Worm (Caenorhabditis elegans): ENCODE results near the gene srb-17.

srb-17 gene

DNA sequence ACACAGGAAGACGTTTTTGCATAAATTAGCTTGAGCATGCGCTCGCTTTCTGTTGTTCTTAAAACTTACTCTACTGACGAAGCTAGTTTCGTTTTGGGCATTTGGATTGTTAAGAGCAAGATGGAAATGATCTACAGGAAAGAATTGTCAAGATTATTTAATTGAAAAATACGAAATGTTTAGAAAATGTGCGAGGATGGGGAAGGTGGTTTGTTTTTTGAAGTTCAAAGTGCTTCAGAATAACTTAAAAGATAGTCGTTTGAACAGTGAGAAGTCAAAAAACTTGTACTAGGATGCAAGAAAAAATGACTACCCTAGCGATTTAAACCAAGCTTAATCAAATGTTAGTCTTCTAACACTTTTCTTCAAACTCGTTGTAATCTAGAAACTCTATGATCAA, at the start of gene srb-17:
srb-17 (minus strand) TSS at position 101 of the 400 bp plus-strand sequence.
- TF ChIP-seq scrt-1 (GFP tag; IDR thresholded peaks at IDR 0.05) (no peak), pes-1 (GFP tag; IDR thresholded peaks at IDR 0.05) (no peak), ets-7 (tag; optimal IDR thresholded peaks at IDR 0.05) (no peak), hnd-1 (tag; optimal IDR thresholded peaks at IDR 0.05) (no peak), tbx-11 (GFP tag; IDR thresholded peaks at IDR 0.05) (no peak), aly-1 (tag; optimal IDR thresholded peaks at IDR 0.05) (no peak), hmg-4 (GFP tag; optimal IDR thresholded peaks at IDR 0.05) (no peak), ceh-36 (tag; optimal IDR thresholded peaks at IDR 0.05) (no peak), F13C5.2 (tag; optimal IDR thresholded peaks at IDR 0.05) (no peak), B0310.2 (tag; optimal IDR thresholded peaks at IDR 0.05) (no peak)

DNA sequence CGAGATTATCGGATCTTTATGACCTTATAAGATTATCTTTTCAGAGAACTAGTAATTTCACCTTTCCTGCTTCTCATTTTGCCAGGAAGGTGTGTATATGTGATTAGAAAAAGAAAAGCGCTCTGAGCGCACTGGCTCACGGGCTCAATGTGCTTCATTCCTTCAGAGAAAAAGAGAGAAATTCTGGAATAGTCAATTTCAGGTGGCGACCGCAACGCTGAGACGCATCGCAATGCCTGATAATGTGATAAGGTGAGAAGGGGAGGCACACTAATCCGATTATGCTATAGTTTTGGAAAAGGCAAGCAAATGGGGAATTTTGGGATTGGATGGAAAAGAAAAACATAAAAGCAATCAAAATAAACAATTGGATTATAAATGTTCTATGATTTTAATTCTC, 49.0 kb upstream of the srb-17 start:
- TF ChIP-seq tbx-37 (GFP tag; conservative IDR thresholded peaks at IDR 0.05) (no peak), hmg-4 (GFP tag; optimal IDR thresholded peaks at IDR 0.05) (no peak), flt-1 (GFP tag; IDR thresholded peaks at IDR 0.05) (no peak), hnd-1 (tag; optimal IDR thresholded peaks at IDR 0.05) (no peak), scrt-1 (GFP tag; IDR thresholded peaks at IDR 0.05) (no peak), tbx-11 (GFP tag; IDR thresholded peaks at IDR 0.05) (no peak), ceh-13 (GFP tag; optimal IDR thresholded peaks at IDR 0.05) (no peak), B0310.2 (tag; optimal IDR thresholded peaks at IDR 0.05) (no peak), pes-1 (GFP tag; IDR thresholded peaks at IDR 0.05) (no peak), tra-4 (tag; optimal IDR thresholded peaks at IDR 0.05) (no peak)

DNA sequence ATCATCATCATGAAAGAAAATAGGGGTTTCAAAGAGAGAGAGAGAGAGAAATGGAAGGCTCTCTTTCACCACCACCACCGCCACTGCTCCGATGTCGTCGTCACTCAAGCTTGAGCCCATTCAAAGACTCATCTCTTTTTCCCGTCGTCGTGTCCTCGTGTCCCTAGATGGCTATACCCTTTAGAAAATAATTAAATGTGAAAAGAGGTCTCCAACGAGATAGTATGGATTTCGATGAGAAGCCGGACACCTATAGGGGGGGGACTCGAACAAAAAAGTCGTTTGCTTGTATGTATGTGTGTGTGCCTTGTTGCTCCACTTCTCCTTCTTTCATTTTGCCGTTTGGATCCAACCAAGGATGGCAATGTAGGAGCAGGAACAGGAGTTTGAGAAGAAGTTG, 48.0 kb upstream of the srb-17 start:
- TF ChIP-seq hmbx-1 (tag; optimal IDR thresholded peaks at IDR 0.05) = no peak
- TF ChIP-seq pes-1 (GFP tag; IDR thresholded peaks at IDR 0.05) = no peak

DNA sequence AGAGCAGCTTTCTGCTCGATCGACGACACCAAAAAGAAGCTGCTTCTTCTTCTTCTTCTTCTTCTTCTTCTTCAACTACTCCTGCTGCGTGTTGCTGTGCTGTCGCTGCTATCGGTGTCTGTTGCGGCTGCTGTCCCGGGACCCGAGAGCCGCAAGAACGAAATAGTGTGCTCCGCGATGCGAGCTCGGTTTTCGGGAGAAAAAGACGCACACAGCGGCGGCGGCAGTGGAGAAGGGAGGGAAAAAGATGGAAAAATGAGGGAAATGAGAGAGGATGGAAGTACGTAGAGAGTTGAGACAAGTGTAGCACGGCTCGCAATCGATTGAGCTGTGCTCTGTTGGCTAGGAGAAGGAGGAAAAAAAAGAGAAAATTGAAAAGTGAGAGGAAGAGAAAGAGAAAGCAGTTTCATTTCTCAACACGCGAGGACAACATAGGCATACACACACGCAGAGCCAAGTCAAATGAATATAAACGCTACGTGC, 46.8 kb upstream of the srb-17 start:
- TF ChIP-seq ceh-13 (GFP tag; optimal IDR thresholded peaks at IDR 0.05) (no peak), tra-4 (tag; optimal IDR thresholded peaks at IDR 0.05) (no peak), scrt-1 (GFP tag; IDR thresholded peaks at IDR 0.05) (no peak), tbx-37 (GFP tag; conservative IDR thresholded peaks at IDR 0.05) (no peak), pes-1 (GFP tag; IDR thresholded peaks at IDR 0.05) (no peak), ceh-36 (tag; optimal IDR thresholded peaks at IDR 0.05) (no peak), flt-1 (GFP tag; IDR thresholded peaks at IDR 0.05) (no peak), hmbx-1 (tag; optimal IDR thresholded peaks at IDR 0.05) (no peak), hnd-1 (tag; optimal IDR thresholded peaks at IDR 0.05) (no peak), tbx-11 (GFP tag; IDR thresholded peaks at IDR 0.05) (no peak), F13C5.2 (tag; optimal IDR thresholded peaks at IDR 0.05) (peak; percentile 49), ama-1 (optimal IDR thresholded peaks at IDR 0.05) (no peak), sea-1 (GFP tag; conservative IDR thresholded peaks at IDR 0.05) (no peak), aly-1 (tag; optimal IDR thresholded peaks at IDR 0.05) (no peak), ets-7 (tag; optimal IDR thresholded peaks at IDR 0.05) (no peak), hmg-4 (GFP tag; optimal IDR thresholded peaks at IDR 0.05) (peak; percentile 45), B0310.2 (tag; optimal IDR thresholded peaks at IDR 0.05) (no peak)

DNA sequence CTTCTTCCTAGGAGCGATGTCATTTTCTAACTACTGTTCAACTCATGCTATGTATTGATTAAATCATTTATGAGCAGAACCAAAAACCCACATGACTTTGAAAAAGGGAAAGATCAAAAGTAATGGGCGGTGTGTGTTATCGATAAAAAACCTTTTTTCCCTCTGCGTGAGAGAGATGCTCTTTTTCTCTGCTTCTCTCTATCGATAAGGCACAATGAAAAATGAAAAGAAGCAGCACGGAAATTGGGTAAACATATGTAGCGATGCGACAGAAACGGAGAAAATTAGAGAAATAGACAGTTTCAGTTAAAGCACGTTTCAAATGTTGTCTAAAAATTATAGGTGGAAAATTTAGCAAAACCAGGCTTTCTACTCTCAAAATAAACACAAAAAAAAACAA, 45.3 kb upstream of the srb-17 start:
- TF ChIP-seq sea-1 (GFP tag; conservative IDR thresholded peaks at IDR 0.05) = no peak
- no peak for TF ChIP-seq F13C5.2 (tag; optimal IDR thresholded peaks at IDR 0.05)
- TF ChIP-seq pes-1 (GFP tag; IDR thresholded peaks at IDR 0.05) = no peak
- no peak for TF ChIP-seq tbx-11 (GFP tag; IDR thresholded peaks at IDR 0.05)
- no peak for TF ChIP-seq ceh-13 (GFP tag; optimal IDR thresholded peaks at IDR 0.05)
- TF ChIP-seq tbx-37 (GFP tag; conservative IDR thresholded peaks at IDR 0.05) = no peak
- TF ChIP-seq B0310.2 (tag; optimal IDR thresholded peaks at IDR 0.05) = no peak
- no peak for TF ChIP-seq ets-7 (tag; optimal IDR thresholded peaks at IDR 0.05)
- TF ChIP-seq hnd-1 (tag; optimal IDR thresholded peaks at IDR 0.05) = no peak
- TF ChIP-seq hmbx-1 (tag; optimal IDR thresholded peaks at IDR 0.05) = no peak
- no peak for TF ChIP-seq ceh-36 (tag; optimal IDR thresholded peaks at IDR 0.05)
- TF ChIP-seq ama-1 (optimal IDR thresholded peaks at IDR 0.05) = no peak
- TF ChIP-seq tra-4 (tag; optimal IDR thresholded peaks at IDR 0.05) = no peak
- TF ChIP-seq aly-1 (tag; optimal IDR thresholded peaks at IDR 0.05) = no peak
- no peak for TF ChIP-seq scrt-1 (GFP tag; IDR thresholded peaks at IDR 0.05)

DNA sequence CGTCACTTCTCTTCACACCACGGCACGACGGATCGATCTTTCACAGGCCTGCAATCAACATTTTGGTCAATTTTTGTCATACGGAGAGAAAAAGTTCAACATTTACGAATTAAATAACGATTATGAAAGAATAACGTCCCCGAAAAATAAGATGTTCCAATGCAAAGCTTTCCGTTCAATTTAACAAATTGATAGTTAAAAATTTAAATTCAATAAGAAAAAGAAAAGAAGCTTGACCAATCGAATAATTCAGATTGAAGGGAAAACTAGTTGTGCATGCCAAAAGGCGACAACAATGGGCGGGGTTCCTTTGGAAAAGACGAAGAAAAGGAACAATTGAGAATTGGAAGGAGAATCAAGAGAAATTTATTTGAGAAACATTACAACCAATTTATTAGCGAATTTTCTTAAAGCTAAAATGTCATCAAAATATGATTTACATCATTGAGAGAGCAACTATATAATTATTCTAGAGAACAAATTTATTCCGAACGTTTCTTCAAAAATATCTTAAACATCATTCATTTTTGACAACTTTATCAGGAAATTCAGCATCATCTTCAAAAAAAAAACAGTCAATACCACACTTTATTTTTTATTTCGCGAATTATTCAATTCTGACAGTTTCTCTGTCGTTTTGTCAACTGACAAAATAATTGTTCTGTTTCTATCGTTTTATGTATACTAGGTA, 44.7 kb upstream of the srb-17 start, which contains the start of gene tax-6:
tax-6 (minus strand) TSS at position 51 of the 691 bp plus-strand sequence.
- TF ChIP-seq tbx-11 (GFP tag; IDR thresholded peaks at IDR 0.05) (no peak), B0310.2 (tag; optimal IDR thresholded peaks at IDR 0.05) (no peak), sea-1 (GFP tag; conservative IDR thresholded peaks at IDR 0.05) (no peak), F13C5.2 (tag; optimal IDR thresholded peaks at IDR 0.05) (no peak), ets-7 (tag; optimal IDR thresholded peaks at IDR 0.05) (no peak), hmbx-1 (tag; optimal IDR thresholded peaks at IDR 0.05) (no peak), tra-4 (tag; optimal IDR thresholded peaks at IDR 0.05) (no peak)

DNA sequence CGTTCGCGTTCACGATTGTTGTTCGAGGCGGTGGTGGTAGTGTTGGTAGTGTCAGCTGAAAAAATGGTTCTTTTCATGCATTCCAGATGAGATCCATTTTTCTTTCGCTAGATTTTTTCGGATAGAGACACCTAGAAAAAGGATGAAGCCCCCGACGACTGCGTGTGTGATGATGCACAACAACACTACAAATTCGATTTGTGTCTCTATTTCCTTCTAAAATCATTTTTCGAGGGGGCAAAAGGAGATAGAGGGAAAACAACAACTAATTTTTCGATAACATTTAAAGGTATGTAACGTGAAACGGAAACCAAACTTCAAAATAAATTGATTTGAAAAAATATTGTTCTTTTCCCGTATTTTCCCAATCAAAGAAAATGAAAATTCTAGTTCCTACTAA, 43.4 kb upstream of the srb-17 start:
- no peak for TF ChIP-seq hmbx-1 (tag; optimal IDR thresholded peaks at IDR 0.05)
- TF ChIP-seq flt-1 (GFP tag; IDR thresholded peaks at IDR 0.05) = no peak
- TF ChIP-seq ama-1 (optimal IDR thresholded peaks at IDR 0.05) = no peak
- no peak for TF ChIP-seq ceh-13 (GFP tag; optimal IDR thresholded peaks at IDR 0.05)
- TF ChIP-seq tra-4 (tag; optimal IDR thresholded peaks at IDR 0.05) = no peak
- no peak for TF ChIP-seq ets-7 (tag; optimal IDR thresholded peaks at IDR 0.05)
- TF ChIP-seq tbx-37 (GFP tag; conservative IDR thresholded peaks at IDR 0.05) = no peak
- TF ChIP-seq hmg-4 (GFP tag; optimal IDR thresholded peaks at IDR 0.05) = no peak
- no peak for TF ChIP-seq tbx-11 (GFP tag; IDR thresholded peaks at IDR 0.05)
- TF ChIP-seq ceh-36 (tag; optimal IDR thresholded peaks at IDR 0.05) = no peak
- TF ChIP-seq scrt-1 (GFP tag; IDR thresholded peaks at IDR 0.05) = no peak
- TF ChIP-seq F13C5.2 (tag; optimal IDR thresholded peaks at IDR 0.05) = no peak
- no peak for TF ChIP-seq sea-1 (GFP tag; conservative IDR thresholded peaks at IDR 0.05)
- no peak for TF ChIP-seq B0310.2 (tag; optimal IDR thresholded peaks at IDR 0.05)
- no peak for TF ChIP-seq pes-1 (GFP tag; IDR thresholded peaks at IDR 0.05)

Measured in whole organism, early embryonic.